Fruit fly (Drosophila melanogaster): ENCODE measurements around the gene meng.

The meng gene

dm6 chr2L:6794956-6795522 lies 52.7 kb downstream of the meng start (continued):
- TF ChIP-seq lbe (GFP tag; optimal IDR thresholded peaks at IDR 0.05) = no peak
- no peak for TF ChIP-seq nau (GFP tag; optimal IDR thresholded peaks at IDR 0.05)
- no peak for TF ChIP-seq CG10267 (tag; optimal IDR thresholded peaks at IDR 0.05)
- TF ChIP-seq Trl (optimal IDR thresholded peaks at IDR 0.05) = peak in 1 of 2 experiments; percentile 14
- no peak for TF ChIP-seq Trl (GFP tag; optimal IDR thresholded peaks at IDR 0.05)
- 0 out of 3 replicates have a peak, but pooled peaks have one; percentile 25 for TF ChIP-seq CG17361 (GFP tag; IDR thresholded peaks at IDR 0.05)
- no peak for TF ChIP-seq Fer2 (tag; optimal IDR thresholded peaks at IDR 0.05)
- 0 out of 2 replicates have a peak, but pooled peaks have one; percentile 7 for TF ChIP-seq CG6689 (GFP tag; IDR thresholded peaks at IDR 0.05)
- TF ChIP-seq CG4328 (GFP tag; optimal IDR thresholded peaks at IDR 0.05) = peak; percentile 13
- no peak for TF ChIP-seq Stat92E (GFP tag; optimal IDR thresholded peaks at IDR 0.05)
- TF ChIP-seq CG4820 (GFP tag; optimal IDR thresholded peaks at IDR 0.05) = no peak
- no peak for TF ChIP-seq Nf-YC (tag; optimal IDR thresholded peaks at IDR 0.05)
- TF ChIP-seq CG15011 (GFP tag; optimal IDR thresholded peaks at IDR 0.05) = no peak
- peak; percentile 28 for TF ChIP-seq gsb-n (tag; optimal IDR thresholded peaks at IDR 0.05)
- TF ChIP-seq Deaf1 (tag; optimal IDR thresholded peaks at IDR 0.05) = peak; percentile 4
- TF ChIP-seq Asciz (GFP tag; optimal IDR thresholded peaks at IDR 0.05) = no peak
- TF ChIP-seq CG1603 (tag; optimal IDR thresholded peaks at IDR 0.05) = peak; percentile 27
- no peak for TF ChIP-seq CG6791 (GFP tag; IDR thresholded peaks at IDR 0.05; ENCODE audit: partially characterized antibody)
- TF ChIP-seq CG6683 (GFP tag; optimal IDR thresholded peaks at IDR 0.05) = no peak
- no peak for TF ChIP-seq Dek (tag; optimal IDR thresholded peaks at IDR 0.05)
- TF ChIP-seq CG34224 (GFP tag; IDR thresholded peaks at IDR 0.05; ENCODE audit: partially characterized antibody) = no peak
- no peak for TF ChIP-seq CG8359 (GFP tag; optimal IDR thresholded peaks at IDR 0.05; ENCODE audit: borderline replicate concordance)
- TF ChIP-seq Hmx (GFP tag; optimal IDR thresholded peaks at IDR 0.05) = no peak
- TF ChIP-seq nerfin-2 (GFP tag; IDR thresholded peaks at IDR 0.05; ENCODE audit: partially characterized antibody) = no peak
- no peak for TF ChIP-seq ken (GFP tag; IDR thresholded peaks at IDR 0.05)
- TF ChIP-seq CHES-1-like (GFP tag; optimal IDR thresholded peaks at IDR 0.05) = no peak
- TF ChIP-seq HmgZ (tag; optimal IDR thresholded peaks at IDR 0.05) = no peak
- peak; percentile 80 for TF ChIP-seq CG15601 (tag; optimal IDR thresholded peaks at IDR 0.05)
- peak; percentile 29 for TF ChIP-seq CG10543 (GFP tag; optimal IDR thresholded peaks at IDR 0.05)
- TF ChIP-seq Hr51 (GFP tag; optimal IDR thresholded peaks at IDR 0.05) = peak in 1 of 2 experiments; percentile 29
- TF ChIP-seq CG7987 (GFP tag; optimal IDR thresholded peaks at IDR 0.05) = no peak
- no peak for TF ChIP-seq pnt (GFP tag; optimal IDR thresholded peaks at IDR 0.05)
- peak; percentile 47 for TF ChIP-seq slp2 (GFP tag; optimal IDR thresholded peaks at IDR 0.05)
- TF ChIP-seq Hr3 (GFP tag; optimal IDR thresholded peaks at IDR 0.05) = no peak
- 0 out of 2 replicates have a peak, but pooled peaks have one; percentile 17 for TF ChIP-seq Awh (GFP tag; IDR thresholded peaks at IDR 0.05)
- TF ChIP-seq NC2β (GFP tag; optimal IDR thresholded peaks at IDR 0.05) = no peak
- peak; percentile 32 for TF ChIP-seq Sox102F (GFP tag; optimal IDR thresholded peaks at IDR 0.05)
- peak; percentile 37 for TF ChIP-seq CG7556 (GFP tag; optimal IDR thresholded peaks at IDR 0.05)
- TF ChIP-seq CG12942 (GFP tag; optimal IDR thresholded peaks at IDR 0.05) = no peak
- no peak for TF ChIP-seq ap (GFP tag; IDR thresholded peaks at IDR 0.05)
- no peak for TF ChIP-seq jing (GFP tag; optimal IDR thresholded peaks at IDR 0.05)
- TF ChIP-seq Bgb (GFP tag; IDR thresholded peaks at IDR 0.05; ENCODE audit: partially characterized antibody) = no peak
- TF ChIP-seq CG16815 (GFP tag; optimal IDR thresholded peaks at IDR 0.05) = peak; percentile 0
- TF ChIP-seq Lpt (GFP tag; optimal IDR thresholded peaks at IDR 0.05) = no peak
- TF ChIP-seq ash1 (GFP tag; optimal IDR thresholded peaks at IDR 0.05) = no peak
- TF ChIP-seq bsh (GFP tag; optimal IDR thresholded peaks at IDR 0.05) = peak in 1 of 2 experiments; percentile 7
- TF ChIP-seq HLH54F (GFP tag; optimal IDR thresholded peaks at IDR 0.05) = peak; percentile 19
- no peak for TF ChIP-seq crc (GFP tag; optimal IDR thresholded peaks at IDR 0.05)
- no peak for TF ChIP-seq her (GFP tag; optimal IDR thresholded peaks at IDR 0.05)
